Worm (Caenorhabditis elegans) whole organism, mixed stage, embryonic: ENCODE results near the gene F54C9.11.

Experiments
- M03D4.4 ChIP-seq: sonication (generic microtip); optimal IDR thresholded peaks from 2 replicates; lab custom pipeline; 2017; ENCODE audit warnings: mild to moderate bottlenecking, missing genetic modification characterization, missing compliant biosample characterization
- bed-3 ChIP-seq: fragments of 200-800 bp; sonication (Bioruptor generic); optimal IDR thresholded peaks from 3 replicates; lab custom pipeline; 2018; ENCODE audit warnings: mild to moderate bottlenecking, missing genetic modification characterization, moderate library complexity, missing compliant biosample characterization
- blmp-1 ChIP-seq: fragments of 150-350 bp; optimal IDR thresholded peaks from 2 replicates; lab custom pipeline; 2014; ENCODE audit warnings: missing biosample characterization, missing genetic modification characterization
- ceh-39 ChIP-seq: fragments of 150-350 bp; optimal IDR thresholded peaks from 2 replicates; lab custom pipeline; 2014; ENCODE audit warnings: missing biosample characterization, missing genetic modification characterization
- ceh-43 ChIP-seq: fragments of 200-800 bp; sonication (Bioruptor generic); optimal IDR thresholded peaks from 2 replicates; lab custom pipeline; 2018; ENCODE audit warnings: mild to moderate bottlenecking, missing genetic modification characterization, moderate library complexity, missing compliant biosample characterization
- ceh-83 ChIP-seq: fragments of 200-800 bp; sonication (Bioruptor generic); optimal IDR thresholded peaks from 2 replicates; lab custom pipeline; 2018; ENCODE audit warnings: mild to moderate bottlenecking, missing genetic modification characterization, missing compliant biosample characterization
- ces-1 ChIP-seq: fragments of 150-350 bp; optimal IDR thresholded peaks from 2 replicates; lab custom pipeline; 2014; ENCODE audit warnings: missing biosample characterization, missing genetic modification reagents, missing genetic modification characterization
- cnd-1 ChIP-seq: fragments of 200-800 bp; sonication (Bioruptor generic); optimal IDR thresholded peaks from 2 replicates; lab custom pipeline; 2018; ENCODE audit warnings: mild to moderate bottlenecking, missing genetic modification characterization, missing compliant biosample characterization
- drap-1 ChIP-seq: fragments of 200-800 bp; sonication (Bioruptor generic); optimal IDR thresholded peaks from 3 replicates; lab custom pipeline; 2018; ENCODE audit warnings: mild to moderate bottlenecking, missing genetic modification characterization, missing compliant biosample characterization
- elt-1 ChIP-seq: sonication (generic microtip); optimal IDR thresholded peaks from 2 replicates; lab custom pipeline; 2017; ENCODE audit warnings: missing genetic modification characterization, mild to moderate bottlenecking, missing compliant biosample characterization, antibody characterized with exemption, moderate library complexity, borderline replicate concordance; ENCODE audit not compliant: insufficient read depth
- elt-3 ChIP-seq: fragments of 150-350 bp; optimal IDR thresholded peaks from 2 replicates; lab custom pipeline; 2014; ENCODE audit warnings: missing biosample characterization, missing genetic modification characterization
- flh-1 ChIP-seq: fragments of 200-800 bp; sonication (Bioruptor generic); optimal IDR thresholded peaks from 2 replicates; lab custom pipeline; 2018; ENCODE audit warnings: mild to moderate bottlenecking, missing genetic modification characterization, moderate library complexity, missing compliant biosample characterization
- ham-2 ChIP-seq: fragments of 200-800 bp; sonication (Bioruptor generic); optimal IDR thresholded peaks from 2 replicates; lab custom pipeline; 2018; ENCODE audit warnings: mild to moderate bottlenecking, missing genetic modification characterization, missing compliant biosample characterization
- hlh-1 ChIP-seq: fragments of 150-350 bp; optimal IDR thresholded peaks from 2 replicates; lab custom pipeline; 2014; ENCODE audit warnings: missing biosample characterization, missing genetic modification reagents, missing genetic modification characterization
- lin-13 ChIP-seq: fragments of 150-350 bp; optimal IDR thresholded peaks from 2 replicates; lab custom pipeline; 2014; ENCODE audit warnings: missing biosample characterization, missing genetic modification characterization
- lin-32 ChIP-seq: fragments of 200-800 bp; sonication (Bioruptor generic); optimal IDR thresholded peaks from 2 replicates; lab custom pipeline; 2018; ENCODE audit warnings: mild to moderate bottlenecking, missing genetic modification characterization, missing compliant biosample characterization
- lsy-2 ChIP-seq: fragments of 150-350 bp; optimal IDR thresholded peaks from 2 replicates; lab custom pipeline; 2014; ENCODE audit warnings: missing biosample characterization, missing genetic modification characterization
- mab-5 ChIP-seq: fragments of 150-350 bp; optimal IDR thresholded peaks from 2 replicates; lab custom pipeline; 2014; ENCODE audit warnings: missing biosample characterization, missing genetic modification characterization
- mep-1 ChIP-seq: fragments of 150-350 bp; optimal IDR thresholded peaks from 2 replicates; lab custom pipeline; 2017; ENCODE audit warnings: missing biosample characterization, missing genetic modification reagents, missing genetic modification characterization, inconsistent platforms
- mls-2 ChIP-seq: sonication (generic microtip); optimal IDR thresholded peaks from 2 replicates; lab custom pipeline; 2016; ENCODE audit warnings: mild to moderate bottlenecking, missing genetic modification characterization, moderate library complexity, missing compliant biosample characterization
- nhr-12 ChIP-seq: fragments of 150-350 bp; optimal IDR thresholded peaks from 2 replicates; lab custom pipeline; 2014; ENCODE audit warnings: missing biosample characterization, missing genetic modification characterization
- nhr-2 ChIP-seq: fragments of 150-350 bp; optimal IDR thresholded peaks from 2 replicates; lab custom pipeline; 2014; ENCODE audit warnings: missing biosample characterization, missing genetic modification characterization
- nhr-237 ChIP-seq: fragments of 150-350 bp; optimal IDR thresholded peaks from 2 replicates; lab custom pipeline; 2014; ENCODE audit warnings: missing biosample characterization, missing genetic modification characterization
- nhr-28 ChIP-seq: fragments of 150-350 bp; optimal IDR thresholded peaks from 2 replicates; lab custom pipeline; 2014; ENCODE audit warnings: missing biosample characterization, missing genetic modification characterization
- nhr-76 ChIP-seq: sonication (generic microtip); optimal IDR thresholded peaks from 2 replicates; lab custom pipeline; 2017; ENCODE audit warnings: missing biosample characterization, missing genetic modification characterization
- pha-4 ChIP-seq: fragments of 150-350 bp; optimal IDR thresholded peaks from 2 replicates; lab custom pipeline; 2018; ENCODE audit warnings: missing biosample characterization, missing genetic modification reagents, missing genetic modification characterization
- sem-2 ChIP-seq: fragments of 200-800 bp; sonication (Bioruptor generic); optimal IDR thresholded peaks from 2 replicates; lab custom pipeline; 2018; ENCODE audit warnings: mild to moderate bottlenecking, missing genetic modification characterization, missing compliant biosample characterization
- snpc-4 ChIP-seq: fragments of 150-350 bp; optimal IDR thresholded peaks from 2 replicates; lab custom pipeline; 2014; ENCODE audit warnings: missing biosample characterization, missing genetic modification characterization
- sptf-1 ChIP-seq: sonication (generic microtip); optimal IDR thresholded peaks from 2 replicates; lab custom pipeline; 2017; ENCODE audit warnings: mild to moderate bottlenecking, missing genetic modification characterization, moderate library complexity, missing compliant biosample characterization
- tbx-8 ChIP-seq: fragments of 200-800 bp; sonication (Bioruptor generic); optimal IDR thresholded peaks from 2 replicates; lab custom pipeline; 2018; ENCODE audit warnings: mild to moderate bottlenecking, missing genetic modification characterization, moderate library complexity, missing compliant biosample characterization
- unc-120 ChIP-seq: sonication (generic microtip); optimal IDR thresholded peaks from 2 replicates; lab custom pipeline; 2017; ENCODE audit warnings: missing genetic modification characterization, missing compliant biosample characterization; ENCODE audit not compliant: poor library complexity, severe bottlenecking
- unc-39 ChIP-seq: fragments of 150-350 bp; optimal IDR thresholded peaks from 2 replicates; lab custom pipeline; 2014; ENCODE audit warnings: missing biosample characterization, missing genetic modification characterization
- unc-62 ChIP-seq: fragments of 150-350 bp; optimal IDR thresholded peaks from 2 replicates; lab custom pipeline; 2014; ENCODE audit warnings: missing biosample characterization, missing genetic modification reagents, missing genetic modification characterization
- zip-8 ChIP-seq: fragments of 150-350 bp; optimal IDR thresholded peaks from 2 replicates; lab custom pipeline; 2014; ENCODE audit warnings: missing biosample characterization, missing genetic modification characterization
- ztf-11 ChIP-seq: fragments of 150-350 bp; optimal IDR thresholded peaks from 2 replicates; lab custom pipeline; 2014; ENCODE audit warnings: missing biosample characterization, missing genetic modification characterization

F54C9.11 gene

DNA sequence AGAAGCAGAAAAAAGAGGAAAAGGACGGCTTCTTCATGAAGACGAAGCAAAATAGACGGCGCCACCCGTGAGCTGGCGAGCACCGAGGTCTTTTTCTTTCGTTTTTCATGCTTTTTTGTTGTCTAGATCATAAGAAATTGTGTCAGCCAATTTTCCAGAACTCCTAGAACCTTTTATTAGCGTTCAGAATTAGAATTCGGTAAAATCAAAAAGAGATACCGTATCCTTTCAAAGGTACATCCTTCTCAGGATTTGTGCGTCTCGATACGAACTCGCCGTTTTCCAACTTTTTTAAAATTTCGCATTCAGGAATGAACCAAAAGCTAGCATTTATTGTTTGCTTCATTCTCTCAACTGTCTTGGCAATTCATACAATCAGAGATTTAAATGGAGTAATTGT is 11.8 kb downstream of the F54C9.11 start, which contains the start of gene F54C9.7:
Gene F54C9.7, plus strand, starts transcription at position 301 of the 400 bp plus-strand sequence.
- TF ChIP-seq zip-8 (tag; lab: Kevin White, UChicago) = no peak
- no peak for TF ChIP-seq pha-4 (tag; lab: Kevin White, UChicago)
- TF ChIP-seq lsy-2 (tag; lab: Kevin White, UChicago) = no peak
- TF ChIP-seq sptf-1 = no peak
- TF ChIP-seq nhr-28 = no peak
- TF ChIP-seq unc-62 (GFP tag; lab: Kevin White, UChicago) = no peak
- TF ChIP-seq tbx-8 (GFP tag; lab: Kevin White, UChicago) = no peak
- TF ChIP-seq drap-1 (GFP tag; lab: Kevin White, UChicago) = no peak
- no peak for TF ChIP-seq ham-2 (GFP tag; lab: Kevin White, UChicago)
- TF ChIP-seq elt-3 (tag; lab: Kevin White, UChicago) = no peak
- TF ChIP-seq sem-2 (GFP tag; lab: Kevin White, UChicago) = no peak
- TF ChIP-seq, all 35 proteins: peak for 0

DNA sequence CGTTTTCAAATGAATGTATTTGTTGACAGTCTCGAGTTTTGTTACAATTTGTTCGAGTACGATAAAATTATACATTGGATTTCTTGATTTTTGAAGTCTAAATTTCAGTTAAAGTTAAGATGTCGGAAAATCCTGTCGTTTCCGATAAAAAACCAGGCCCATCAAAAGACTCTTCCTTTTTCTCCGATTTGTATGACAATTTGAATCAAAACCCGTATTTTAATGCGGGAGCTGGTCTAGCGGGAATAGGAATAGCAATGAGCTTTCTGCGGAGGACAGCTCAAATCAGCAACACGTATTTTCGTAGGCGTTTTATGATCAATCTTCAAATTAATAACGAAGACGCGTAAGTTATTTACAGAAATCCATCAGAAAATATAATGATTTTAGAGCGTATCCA is 13.9 kb downstream of the F54C9.11 start, which contains the start of gene bcs-1:
Gene bcs-1, plus strand, starts transcription at position 109 of the 400 bp plus-strand sequence.
- TF ChIP-seq ces-1 (no peak), nhr-237 (tag; lab: Kevin White, UChicago) (no peak)

DNA sequence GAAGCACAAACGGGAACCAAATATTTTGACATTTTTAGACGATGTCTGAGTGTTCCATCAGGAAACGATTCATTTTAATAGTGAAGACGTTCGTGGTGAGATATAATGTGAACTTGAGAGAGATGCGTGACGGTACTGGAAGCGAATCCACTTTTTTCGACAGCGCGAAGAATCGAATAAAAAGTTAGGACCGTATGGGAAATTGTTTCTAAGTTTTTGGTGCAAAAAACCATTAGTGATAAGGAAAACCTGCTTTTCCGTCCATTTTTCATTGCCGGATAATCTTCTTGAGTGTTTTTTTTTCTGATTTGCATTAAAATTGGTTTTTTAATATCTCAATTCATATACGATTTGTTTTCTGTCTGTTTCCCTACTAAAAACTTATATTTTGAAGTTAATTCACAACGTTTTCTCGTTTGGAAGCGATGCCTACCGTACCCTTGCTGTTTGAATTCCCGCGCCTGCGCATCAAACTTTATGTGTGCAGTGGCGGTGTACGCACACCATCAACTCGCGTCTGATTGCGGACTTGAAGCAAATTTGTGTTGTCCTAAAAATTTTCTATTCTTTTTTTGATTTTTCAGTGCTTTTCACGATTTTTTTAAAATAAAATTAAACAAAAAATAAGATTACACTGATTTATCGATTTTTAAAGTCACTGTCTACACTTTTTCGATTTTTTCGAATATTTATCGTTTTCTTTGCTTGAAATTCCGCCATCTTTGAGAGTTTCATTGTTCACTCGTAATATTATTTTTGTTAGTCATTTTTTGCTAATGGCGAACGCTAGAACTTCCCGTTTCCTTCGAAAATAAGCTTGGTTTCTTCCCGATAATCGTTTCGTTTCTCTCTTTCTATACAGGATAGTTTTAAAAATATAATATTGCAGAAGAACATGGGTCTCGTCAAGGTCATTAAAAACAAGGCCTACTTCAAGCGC is 15.6 kb downstream of the F54C9.11 start, which contains the start of the genes col-38 and rpl-5:
Gene col-38, minus strand, starts transcription at position 51 of the 940 bp plus-strand sequence.
Gene rpl-5, plus strand, starts transcription at position 890 of the 940 bp plus-strand sequence.
- TF ChIP-seq nhr-2 (tag; lab: Kevin White, UChicago) = peak; percentile 54
- TF ChIP-seq zip-8 (tag; lab: Kevin White, UChicago) = no peak
- no peak for TF ChIP-seq flh-1
- peak; percentile 40 for TF ChIP-seq hlh-1 (tag; lab: Kevin White, UChicago)
- peak; percentile 90 for TF ChIP-seq pha-4 (tag; lab: Kevin White, UChicago)
- TF ChIP-seq elt-3 (tag; lab: Kevin White, UChicago) = no peak
- TF ChIP-seq nhr-12 = no peak
- peak; percentile 79 for TF ChIP-seq ces-1
- TF ChIP-seq sem-2 (GFP tag; lab: Kevin White, UChicago) = no peak
- TF ChIP-seq snpc-4 (tag; lab: Kevin White, UChicago) = no peak
- TF ChIP-seq nhr-28 = no peak
- TF ChIP-seq ceh-43 (GFP tag; lab: Kevin White, UChicago) = no peak
- no peak for TF ChIP-seq lin-32 (GFP tag; lab: Kevin White, UChicago)
- peak; percentile 81 for TF ChIP-seq sptf-1
- no peak for TF ChIP-seq mab-5 (tag; lab: Kevin White, UChicago)
- TF ChIP-seq mls-2 (tag; lab: Kevin White, UChicago) = peak; percentile 54
- TF ChIP-seq ztf-11 (tag; lab: Kevin White, UChicago) = no peak
- TF ChIP-seq unc-120 = peak; percentile 13
- peak; percentile 96 for TF ChIP-seq lsy-2 (tag; lab: Kevin White, UChicago)
- TF ChIP-seq ceh-39 (tag; lab: Kevin White, UChicago) = peak; percentile 82
- TF ChIP-seq elt-1 (tag; lab: Kevin White, UChicago) = no peak
- peak; percentile 87 for TF ChIP-seq lin-13 (tag; lab: Kevin White, UChicago)
- no peak for TF ChIP-seq M03D4.4 (tag; lab: Kevin White, UChicago)
- peak; percentile 91 for TF ChIP-seq nhr-237 (tag; lab: Kevin White, UChicago)
- no peak for TF ChIP-seq unc-39 (tag; lab: Kevin White, UChicago)
- peak; percentile 39 for TF ChIP-seq cnd-1 (tag; lab: Kevin White, UChicago)
- TF ChIP-seq nhr-76 (tag; lab: Kevin White, UChicago) = no peak
- TF ChIP-seq blmp-1 = no peak
- peak; percentile 93 for TF ChIP-seq mep-1 (tag; lab: Kevin White, UChicago)
- no peak for TF ChIP-seq ham-2 (GFP tag; lab: Kevin White, UChicago)
- TF ChIP-seq drap-1 (GFP tag; lab: Kevin White, UChicago) = no peak
- TF ChIP-seq bed-3 (GFP tag; lab: Kevin White, UChicago) = no peak
- TF ChIP-seq tbx-8 (GFP tag; lab: Kevin White, UChicago) = no peak
- peak; percentile 32 for TF ChIP-seq unc-62 (GFP tag; lab: Kevin White, UChicago)
- TF ChIP-seq ceh-83 (GFP tag; lab: Kevin White, UChicago) = no peak
